Fruit fly (Drosophila melanogaster) whole organism, embryonic: ENCODE measurements around the gene CG10761.
A peak's percentile ranks its signal among the peaks of the same experiment; 100 is the strongest.

Source experiments
- Abd-B ChIP-seq: fragments of 200-800 bp; sonication (Bioruptor generic); optimal IDR thresholded peaks from 2 replicates; lab custom pipeline; 2018; ENCODE audit warnings: missing biosample characterization, mild to moderate bottlenecking, missing genetic modification characterization, moderate library complexity
- Aef1 ChIP-seq: fragments of 200-800 bp; sonication (Bioruptor generic); IDR thresholded peaks from 3 replicates; pipeline ENCODE4 v1.3.6; 2022; ENCODE audit warnings: missing biosample characterization, missing genetic modification characterization
- Awh ChIP-seq: fragments of 200-800 bp; sonication (Bioruptor generic); IDR thresholded peaks from 2 replicates; pipeline ENCODE4, ENCODE4 v1.3.6; 2022; ENCODE audit warnings: missing biosample characterization, missing genetic modification characterization
- B-H1 ChIP-seq: fragments of 200-800 bp; sonication (Bioruptor generic); IDR thresholded peaks from 3 replicates; pipeline ENCODE4 v1.3.6; 2022; ENCODE audit warnings: missing biosample characterization, missing genetic modification characterization
- C15 ChIP-seq: fragments of 200-800 bp; sonication (Bioruptor generic); IDR thresholded peaks from 3 replicates; pipeline ENCODE4 v1.3.6; 2022; ENCODE audit warnings: missing biosample characterization, missing genetic modification characterization
- CG10321 ChIP-seq: fragments of 200-800 bp; sonication (Bioruptor generic); IDR thresholded peaks from 2 replicates; pipeline ENCODE4 v1.3.6; 2022; ENCODE audit warnings: missing biosample characterization, missing genetic modification characterization
- CG10431 ChIP-seq: fragments of 200-800 bp; sonication (Bioruptor generic); optimal IDR thresholded peaks from 3 replicates; lab custom pipeline; 2018; ENCODE audit warnings: missing biosample characterization, mild to moderate bottlenecking, missing genetic modification characterization
- CG11085 ChIP-seq: fragments of 200-800 bp; sonication (Bioruptor generic); IDR thresholded peaks from 2 replicates; pipeline ENCODE4 v1.3.6; 2022; ENCODE audit warnings: missing biosample characterization, missing genetic modification characterization
- CG11093 ChIP-seq: fragments of 200-800 bp; sonication (Bioruptor generic); IDR thresholded peaks from 3 replicates; pipeline ENCODE4 v1.3.6; 2022; ENCODE audit warnings: missing biosample characterization, missing genetic modification characterization
- CG11695 ChIP-seq: fragments of 200-800 bp; sonication (Bioruptor generic); IDR thresholded peaks from 3 replicates; pipeline ENCODE4 v1.3.6; 2022; ENCODE audit warnings: missing biosample characterization, missing genetic modification characterization
- CG11723 ChIP-seq: fragments of 200-800 bp; sonication (Bioruptor generic); optimal IDR thresholded peaks from 2 replicates; lab custom pipeline; 2017; ENCODE audit warnings: missing biosample characterization, mild to moderate bottlenecking, missing genetic modification characterization
- CG12236 ChIP-seq: fragments of 200-800 bp; sonication (Bioruptor generic); optimal IDR thresholded peaks from 2 replicates; lab custom pipeline; 2016; ENCODE audit warnings: missing biosample characterization, missing genetic modification characterization
- CG13287 ChIP-seq: fragments of 200-800 bp; sonication (Bioruptor generic); IDR thresholded peaks from 2 replicates; pipeline ENCODE4 v1.3.6; 2022; ENCODE audit warnings: missing biosample characterization, missing genetic modification characterization; ENCODE audit not compliant: partially characterized antibody
- CG13775 ChIP-seq: fragments of 200-800 bp; sonication (Bioruptor generic); optimal IDR thresholded peaks from 3 replicates; lab custom pipeline; 2017; ENCODE audit warnings: missing biosample characterization, mild to moderate bottlenecking, missing genetic modification characterization
- CG14965 ChIP-seq: fragments of 200-800 bp; sonication (Bioruptor generic); optimal IDR thresholded peaks from 2 replicates; lab custom pipeline; 2016; ENCODE audit warnings: missing biosample characterization, missing genetic modification characterization, borderline replicate concordance
- CG16813 ChIP-seq: fragments of 200-800 bp; sonication (Bioruptor generic); IDR thresholded peaks from 3 replicates; pipeline ENCODE4 v1.3.6; 2022; ENCODE audit warnings: missing biosample characterization, missing genetic modification characterization; ENCODE audit not compliant: partially characterized antibody
- CG17612 ChIP-seq: fragments of 200-800 bp; sonication (Bioruptor generic); IDR thresholded peaks from 2 replicates; pipeline ENCODE4 v1.3.6; 2022; ENCODE audit warnings: missing biosample characterization, missing genetic modification characterization
- CG18262 ChIP-seq: fragments of 200-800 bp; optimal IDR thresholded peaks from 3 replicates; lab custom pipeline; 2019; ENCODE audit warnings: missing biosample characterization, mild to moderate bottlenecking, missing genetic modification characterization, moderate library complexity
- CG18619 ChIP-seq: fragments of 200-800 bp; sonication (Bioruptor generic); optimal IDR thresholded peaks from 3 replicates; lab custom pipeline; 2017; ENCODE audit warnings: missing biosample characterization, mild to moderate bottlenecking, missing genetic modification characterization
- CG3838 ChIP-seq: fragments of 200-800 bp; sonication (Bioruptor generic); optimal IDR thresholded peaks from 3 replicates; lab custom pipeline; 2016; ENCODE audit warnings: missing biosample characterization, missing genetic modification characterization
- CG3995 ChIP-seq: fragments of 200-800 bp; sonication (Bioruptor generic); optimal IDR thresholded peaks from 3 replicates; lab custom pipeline; 2016; ENCODE audit warnings: missing biosample characterization, missing genetic modification characterization
- CG4730 ChIP-seq: fragments of 200-800 bp; sonication (Bioruptor generic); IDR thresholded peaks from 2 replicates; pipeline ENCODE4 v1.3.6; 2022; ENCODE audit warnings: missing biosample characterization, missing genetic modification characterization
- CG6765 ChIP-seq: fragments of 200-800 bp; sonication (Bioruptor generic); optimal IDR thresholded peaks from 3 replicates; lab custom pipeline; 2017; ENCODE audit warnings: missing biosample characterization, mild to moderate bottlenecking, missing genetic modification characterization
- Dfd ChIP-seq, 2 experiments: fragments of >200 bp; optimal IDR thresholded peaks; 2 replicates each; lab custom pipeline; 2017; ENCODE audit warnings: missing biosample characterization in 2 of 2, missing genetic modification characterization in 2 of 2
- GATAe ChIP-seq: fragments of 200-800 bp; sonication (Bioruptor generic); conservative IDR thresholded peaks from 2 replicates; pipeline ENCODE4 v1.3.6; 2022; ENCODE audit warnings: missing biosample characterization, missing genetic modification characterization
- Gug ChIP-seq: fragments of 200-800 bp; sonication (Bioruptor generic); IDR thresholded peaks from 4 replicates; pipeline ENCODE4 v1.3.6; 2022; ENCODE audit warnings: missing biosample characterization, missing genetic modification characterization
- Hmr ChIP-seq: fragments of 200-800 bp; sonication (Bioruptor generic); optimal IDR thresholded peaks from 3 replicates; lab custom pipeline; 2017; ENCODE audit warnings: mild to moderate bottlenecking, missing biosample characterization, missing genetic modification reagents, missing genetic modification characterization
- NFAT ChIP-seq: fragments of 200-800 bp; sonication (Bioruptor generic); IDR thresholded peaks from 2 replicates; pipeline ENCODE4 v1.3.6; 2022; ENCODE audit warnings: missing biosample characterization, missing genetic modification characterization
- Poxn ChIP-seq: fragments of 200-800 bp; sonication (Bioruptor generic); IDR thresholded peaks from 2 replicates; pipeline ENCODE4 v1.3.6; 2022; ENCODE audit warnings: missing biosample characterization, missing genetic modification characterization
- Sin3A ChIP-seq: fragments of >200 bp; optimal IDR thresholded peaks from 2 replicates; lab custom pipeline; 2018
- Taf1 ChIP-seq: fragments of 200-800 bp; sonication (Bioruptor generic); IDR thresholded peaks from 2 replicates; pipeline ENCODE4 v1.3.6; 2022; ENCODE audit warnings: missing biosample characterization, missing genetic modification characterization
- Vsx1 ChIP-seq: fragments of 200-800 bp; sonication (Bioruptor generic); optimal IDR thresholded peaks from 2 replicates; lab custom pipeline; 2017; ENCODE audit warnings: missing biosample characterization, mild to moderate bottlenecking, missing genetic modification characterization, missing genetic modification reagents
- YL-1 ChIP-seq: fragments of 200-800 bp; sonication (Bioruptor generic); optimal IDR thresholded peaks from 3 replicates; lab custom pipeline; 2017; ENCODE audit warnings: missing biosample characterization, mild to moderate bottlenecking, missing genetic modification characterization
- ab ChIP-seq: fragments of 200-800 bp; sonication (Bioruptor generic); optimal IDR thresholded peaks from 2 replicates; lab custom pipeline; 2016; ENCODE audit warnings: missing biosample characterization, missing genetic modification characterization
- ara ChIP-seq: fragments of 200-800 bp; sonication (Bioruptor generic); IDR thresholded peaks from 2 replicates; pipeline ENCODE4 v1.3.6; 2022; ENCODE audit warnings: missing biosample characterization, missing genetic modification characterization
- bcd ChIP-seq: fragments of 200-800 bp; sonication (Bioruptor generic); optimal IDR thresholded peaks from 2 replicates; lab custom pipeline; 2017; ENCODE audit warnings: missing biosample characterization, mild to moderate bottlenecking, missing genetic modification characterization
- cato ChIP-seq: fragments of 200-800 bp; sonication (Bioruptor generic); optimal IDR thresholded peaks from 2 replicates; lab custom pipeline; 2016; ENCODE audit warnings: missing biosample characterization, missing genetic modification characterization, borderline replicate concordance
- chm ChIP-seq: fragments of 200-800 bp; sonication (Bioruptor generic); IDR thresholded peaks from 2 replicates; pipeline ENCODE4 v1.3.6; 2022; ENCODE audit warnings: missing biosample characterization, missing genetic modification characterization
- danr ChIP-seq: fragments of 200-800 bp; sonication (Bioruptor generic); IDR thresholded peaks from 2 replicates; pipeline ENCODE4 v1.3.6; 2022; ENCODE audit warnings: missing biosample characterization, missing genetic modification characterization
- disco-r ChIP-seq: fragments of 200-800 bp; sonication (Bioruptor generic); optimal IDR thresholded peaks from 2 replicates; lab custom pipeline; 2016; ENCODE audit warnings: missing biosample characterization, missing genetic modification characterization
- fd3F ChIP-seq: fragments of 200-800 bp; sonication (Bioruptor generic); optimal IDR thresholded peaks from 2 replicates; lab custom pipeline; 2018; ENCODE audit warnings: missing biosample characterization, mild to moderate bottlenecking, missing genetic modification characterization, moderate library complexity
- gro ChIP-seq: fragments of 200-800 bp; sonication (Bioruptor generic); optimal IDR thresholded peaks from 2 replicates; lab custom pipeline; 2016; ENCODE audit warnings: missing biosample characterization, missing genetic modification characterization
- inv ChIP-seq: fragments of 200-800 bp; sonication (Bioruptor generic); IDR thresholded peaks from 2 replicates; pipeline ENCODE4 v1.3.6; 2022; ENCODE audit warnings: missing biosample characterization, missing genetic modification characterization; ENCODE audit not compliant: partially characterized antibody
- jumu ChIP-seq: fragments of 200-800 bp; sonication (Bioruptor generic); optimal IDR thresholded peaks from 3 replicates; lab custom pipeline; 2016; ENCODE audit warnings: missing biosample characterization, missing genetic modification characterization
- mld ChIP-seq: fragments of 200-800 bp; sonication (Bioruptor generic); IDR thresholded peaks from 3 replicates; pipeline ENCODE4 v1.3.6; 2022; ENCODE audit warnings: missing biosample characterization, missing genetic modification characterization; ENCODE audit not compliant: partially characterized antibody
- nau ChIP-seq: fragments of 200-800 bp; sonication (Bioruptor generic); optimal IDR thresholded peaks from 3 replicates; lab custom pipeline; 2017; ENCODE audit warnings: missing biosample characterization, mild to moderate bottlenecking, missing genetic modification characterization, missing genetic modification reagents
- pros ChIP-seq: fragments of 200-800 bp; sonication (Bioruptor generic); optimal IDR thresholded peaks from 3 replicates; lab custom pipeline; 2019; ENCODE audit warnings: missing biosample characterization, mild to moderate bottlenecking, missing genetic modification characterization, moderate library complexity
- repo ChIP-seq: fragments of 200-800 bp; sonication (Bioruptor generic); optimal IDR thresholded peaks from 2 replicates; lab custom pipeline; 2016; ENCODE audit warnings: missing biosample characterization, missing genetic modification characterization
- sens ChIP-seq: fragments of 200-800 bp; sonication (Bioruptor generic); peaks from one replicate; lab custom pipeline; 2016; ENCODE audit warnings: missing biosample characterization, missing genetic modification characterization
- sens-2 ChIP-seq: fragments of 200-800 bp; sonication (Bioruptor generic); IDR thresholded peaks from 2 replicates; pipeline ENCODE4 v1.3.6; 2022; ENCODE audit warnings: missing biosample characterization, missing genetic modification characterization
- trem ChIP-seq: fragments of 200-800 bp; optimal IDR thresholded peaks from 3 replicates; lab custom pipeline; 2019; ENCODE audit warnings: missing biosample characterization, mild to moderate bottlenecking, missing genetic modification characterization, moderate library complexity
- trh ChIP-seq: fragments of 200-800 bp; sonication (Bioruptor generic); optimal IDR thresholded peaks from 2 replicates; lab custom pipeline; 2016; ENCODE audit warnings: missing biosample characterization, missing genetic modification characterization
- zfh1 ChIP-seq: fragments of 200-800 bp; sonication (Bioruptor generic); IDR thresholded peaks from 3 replicates; pipeline ENCODE4 v1.3.6; 2022; ENCODE audit warnings: missing biosample characterization, missing genetic modification characterization

Gene CG10761

DNA sequence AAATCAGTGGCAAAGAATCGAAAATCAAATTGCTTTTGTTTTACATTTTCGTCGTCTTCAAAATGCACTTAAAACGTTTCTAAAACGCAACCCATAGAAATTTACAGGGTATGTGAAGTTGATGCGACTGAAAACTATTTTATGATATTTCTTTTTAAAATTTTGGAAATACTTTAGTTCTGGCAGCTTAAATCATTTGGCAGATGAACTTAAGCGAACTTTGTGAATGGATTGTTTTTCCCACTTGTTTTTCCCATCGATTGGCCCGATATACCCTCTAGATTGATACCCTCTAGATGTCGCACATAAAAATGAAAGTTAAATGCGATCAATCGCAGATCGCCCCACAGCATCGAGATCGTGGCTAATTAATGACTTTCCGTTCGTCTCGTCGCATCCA lies 36.4 kb downstream of the CG10761 start (continued):
- no peak for TF ChIP-seq mld (GFP tag; lab: Robert Waterston, UW)
- TF ChIP-seq Sin3A (lab: Kevin White, UChicago), result no peak
- no peak for TF ChIP-seq Taf1 (GFP tag; lab: Robert Waterston, UW)
- no peak for TF ChIP-seq nau
- no peak for TF ChIP-seq inv
- peak; percentile 76 for TF ChIP-seq Awh (GFP tag; lab: Robert Waterston, UW)
- no peak for TF ChIP-seq CG10321 (GFP tag; lab: Robert Waterston, UW)
- TF ChIP-seq CG18619 (GFP tag; lab: Kevin White, UChicago), result no peak
- TF ChIP-seq GATAe, result no peak
- TF ChIP-seq CG11695 (GFP tag; lab: Robert Waterston, UW), result no peak
- peak; percentile 77 for TF ChIP-seq ara (GFP tag; lab: Robert Waterston, UW)
- no peak for TF ChIP-seq C15 (GFP tag; lab: Robert Waterston, UW)
- TF ChIP-seq Dfd (GFP tag; optimal IDR thresholded peaks at IDR 0.05; lab: Kevin White, UChicago), result no peak
- TF ChIP-seq jumu (GFP tag; lab: Kevin White, UChicago), result no peak
- peak; percentile 57 for TF ChIP-seq sens-2
- TF ChIP-seq repo (GFP tag; lab: Kevin White, UChicago), result no peak
- TF ChIP-seq ab (GFP tag; lab: Kevin White, UChicago), result no peak
- TF ChIP-seq CG13775 (GFP tag; lab: Kevin White, UChicago), result peak; percentile 33
- TF ChIP-seq B-H1 (GFP tag; lab: Robert Waterston, UW), result 0 out of 3 replicates have a peak, but pooled peaks have one; percentile 32
- no peak for TF ChIP-seq CG3838
- peak; percentile 9 for TF ChIP-seq CG11723 (GFP tag; lab: Kevin White, UChicago)
- TF ChIP-seq CG10431 (GFP tag; lab: Kevin White, UChicago), result peak; percentile 11
- TF ChIP-seq CG14965 (GFP tag; lab: Kevin White, UChicago), result no peak
- no peak for TF ChIP-seq danr
- TF ChIP-seq Aef1 (GFP tag; lab: Robert Waterston, UW), result 0 out of 3 replicates have a peak, but pooled peaks have one; percentile 27
- TF ChIP-seq CG11093, result no peak
- TF ChIP-seq CG12236, result peak; percentile 25
- TF ChIP-seq Abd-B (GFP tag; lab: Kevin White, UChicago), result peak; percentile 59
- no peak for TF ChIP-seq CG6765 (GFP tag; lab: Kevin White, UChicago)
- no peak for TF ChIP-seq CG3995 (GFP tag; lab: Kevin White, UChicago)
- no peak for TF ChIP-seq CG11085 (GFP tag; lab: Robert Waterston, UW)
- TF ChIP-seq cato (GFP tag; lab: Kevin White, UChicago), result peak; percentile 42
- TF ChIP-seq Poxn, result no peak
- no peak for TF ChIP-seq fd3F (GFP tag; lab: Kevin White, UChicago)
- TF ChIP-seq sens (GFP tag; lab: Kevin White, UChicago), result peak; percentile 93
- no peak for TF ChIP-seq CG4730 (GFP tag; lab: Robert Waterston, UW)
- TF ChIP-seq zfh1 (GFP tag; lab: Robert Waterston, UW), result peak; percentile 82
- TF ChIP-seq CG18262 (tag; lab: Kevin White, UChicago), result peak; percentile 80
- no peak for TF ChIP-seq Vsx1 (GFP tag; lab: Kevin White, UChicago)
- TF ChIP-seq CG17612, result no peak
- TF ChIP-seq YL-1 (GFP tag; lab: Kevin White, UChicago), result no peak
- TF ChIP-seq trem (tag; lab: Kevin White, UChicago), result peak; percentile 40
- no peak for TF ChIP-seq trh (GFP tag; lab: Kevin White, UChicago)
- peak; percentile 55; the same call in 1 of the 2 replicates for TF ChIP-seq chm (GFP tag; lab: Robert Waterston, UW)
- TF ChIP-seq NFAT (GFP tag; lab: Robert Waterston, UW), result no peak
- no peak for TF ChIP-seq pros
- no peak for TF ChIP-seq gro (GFP tag; lab: Kevin White, UChicago)
- no peak for TF ChIP-seq CG16813 (GFP tag; lab: Robert Waterston, UW)
- peak; percentile 26; the same call in 1 of the 4 replicates for TF ChIP-seq Gug
- TF ChIP-seq Hmr (GFP tag; lab: Kevin White, UChicago), result no peak
- TF ChIP-seq disco-r (GFP tag; lab: Kevin White, UChicago), result no peak
- no peak for TF ChIP-seq CG13287 (GFP tag; lab: Robert Waterston, UW)
- TF ChIP-seq bcd (GFP tag; lab: Kevin White, UChicago), result peak; percentile 18
